Fruit fly (Drosophila melanogaster): ENCODE data around the gene Nxf3.
A peak's percentile ranks its signal among the peaks of the same experiment; 100 is the strongest.

- no peak for TF ChIP-seq CG14655 (GFP tag; optimal IDR thresholded peaks at IDR 0.05)
- no peak for TF ChIP-seq Ets98B (GFP tag; IDR thresholded peaks at IDR 0.05)
- TF ChIP-seq CG9948 (tag; optimal IDR thresholded peaks at IDR 0.05): no peak
- no peak for TF ChIP-seq rn (GFP tag; IDR thresholded peaks at IDR 0.05)
- no peak for TF ChIP-seq gl (tag; optimal IDR thresholded peaks at IDR 0.05)
- peak; percentile 19; the same call in 1 of the 3 replicates for TF ChIP-seq CG4496 (GFP tag; IDR thresholded peaks at IDR 0.05)
- TF ChIP-seq Pif1A (GFP tag; optimal IDR thresholded peaks at IDR 0.05): no peak
- TF ChIP-seq CG8159 (tag; optimal IDR thresholded peaks at IDR 0.05): no peak
- TF ChIP-seq CG17806 (tag; optimal IDR thresholded peaks at IDR 0.05): no peak
Measured at dm6 chr3L:14005627-14006287, 40.8 kb downstream of the Nxf3 start.

Measured in whole organism, pupa.